Worm (Caenorhabditis elegans) whole organism, midembryonic: Measurements from ENCODE around the gene nspg-9.

Source experiments
- T22C8.4 ChIP-seq: fragments of 200-800 bp; sonication (Bioruptor generic); IDR thresholded peaks from 2 replicates; pipeline ENCODE4 v1.3.6; 2022; ENCODE audit warnings: missing genetic modification characterization, missing compliant biosample characterization
- cog-1 ChIP-seq: sonication (generic microtip); optimal IDR thresholded peaks from 2 replicates; lab custom pipeline; 2016; ENCODE audit warnings: missing genetic modification characterization, missing compliant biosample characterization
- flt-1 ChIP-seq: fragments of 200-800 bp; sonication (Bioruptor generic); IDR thresholded peaks from 2 replicates; pipeline ENCODE4 v1.3.6; 2022; ENCODE audit warnings: missing genetic modification characterization, missing compliant biosample characterization
- klf-2 ChIP-seq: fragments of 200-800 bp; sonication (Bioruptor generic); conservative IDR thresholded peaks from 2 replicates; pipeline ENCODE4 v1.3.6; 2022; ENCODE audit warnings: missing genetic modification reagents, missing genetic modification characterization, missing compliant biosample characterization
- ref-1 ChIP-seq: fragments of 200-800 bp; sonication (Bioruptor generic); conservative IDR thresholded peaks from 2 replicates; pipeline ENCODE4 v1.3.6; 2022; ENCODE audit warnings: missing genetic modification reagents, missing genetic modification characterization, missing compliant biosample characterization
- tab-1 ChIP-seq: fragments of 200-800 bp; sonication (Bioruptor generic); IDR thresholded peaks from 2 replicates; pipeline ENCODE4 v1.3.6; 2022; ENCODE audit warnings: missing genetic modification characterization, missing compliant biosample characterization
- ztf-23 ChIP-seq: fragments of 200-800 bp; sonication (Bioruptor generic); IDR thresholded peaks from 2 replicates; pipeline ENCODE4 v1.3.6; 2022; ENCODE audit warnings: missing genetic modification reagents, missing genetic modification characterization, missing compliant biosample characterization
- ztf-29 ChIP-seq: fragments of 200-800 bp; sonication (Bioruptor generic); IDR thresholded peaks from 2 replicates; pipeline ENCODE4 v1.3.6; 2022; ENCODE audit warnings: missing genetic modification reagents, missing genetic modification characterization, missing compliant biosample characterization

- TF ChIP-seq tab-1 (GFP tag; lab: Robert Waterston, UW): no peak
- no peak for TF ChIP-seq ztf-29 (GFP tag; lab: Robert Waterston, UW)
- TF ChIP-seq flt-1 (GFP tag; lab: Robert Waterston, UW): no peak
- no peak for TF ChIP-seq cog-1 (tag; lab: Kevin White, UChicago)
- no peak for TF ChIP-seq klf-2 (GFP tag; lab: Robert Waterston, UW)
- no peak for TF ChIP-seq ref-1 (GFP tag; lab: Robert Waterston, UW)
- TF ChIP-seq T22C8.4: no peak
- TF ChIP-seq ztf-23 (GFP tag; lab: Robert Waterston, UW): no peak
Measured at ce11 chrIV:14414200-14414599, 42.5 kb upstream of the nspg-9 start.
